Worm (Caenorhabditis elegans): ENCODE results near the gene mrck-1.

DNA sequence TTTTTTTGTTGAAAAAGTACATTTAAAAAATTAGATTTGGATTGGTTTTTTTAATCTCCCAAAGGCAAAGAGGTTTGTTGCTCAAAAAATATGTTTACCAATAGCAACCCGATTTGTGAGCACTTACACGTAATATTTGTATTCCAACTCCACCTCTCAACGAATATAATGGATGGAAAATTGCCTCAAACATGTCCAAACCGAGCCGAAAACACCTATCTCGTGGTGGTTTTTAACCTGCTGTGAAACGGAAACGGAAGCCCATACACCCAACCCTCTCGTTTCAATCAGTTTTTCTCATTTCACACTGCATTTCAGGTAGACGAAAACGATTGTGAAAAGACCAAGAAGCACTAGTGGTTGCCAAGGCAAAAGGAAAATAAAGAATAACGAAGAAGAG is 49.5 kb upstream of the mrck-1 start, which contains the start of gene cest-24:
- TF ChIP-seq lsy-27 (tag; optimal IDR thresholded peaks at IDR 0.05; ENCODE audit: borderline replicate concordance, insufficient read depth) (no peak), aptf-3 (GFP tag; IDR thresholded peaks at IDR 0.05) (no peak), snpc-4 (GFP tag; optimal IDR thresholded peaks at IDR 0.05) (no peak), snpc-4 (tag; optimal IDR thresholded peaks at IDR 0.05) (no peak), F22D6.2 (tag; optimal IDR thresholded peaks at IDR 0.05) (no peak), ztf-18 (tag; optimal IDR thresholded peaks at IDR 0.05) (no peak), unc-130 (GFP tag; optimal IDR thresholded peaks at IDR 0.05) (no peak), him-1 (tag; optimal IDR thresholded peaks at IDR 0.05) (no peak), F10E7.11 (tag; optimal IDR thresholded peaks at IDR 0.05) (no peak), unc-62 (GFP tag; optimal IDR thresholded peaks at IDR 0.05) (no peak), F57A8.1 (GFP tag; optimal IDR thresholded peaks at IDR 0.05) (no peak)
